Worm (Caenorhabditis elegans) whole organism, mixed stage, embryonic: Measurements from ENCODE around the gene F59A6.11.

ENCODE experiments used
- M03D4.4 ChIP-seq: sonication (generic microtip); optimal IDR thresholded peaks from 2 replicates; lab custom pipeline; 2017; ENCODE audit warnings: mild to moderate bottlenecking, missing genetic modification characterization, missing compliant biosample characterization
- bed-3 ChIP-seq: fragments of 200-800 bp; sonication (Bioruptor generic); optimal IDR thresholded peaks from 3 replicates; lab custom pipeline; 2018; ENCODE audit warnings: mild to moderate bottlenecking, missing genetic modification characterization, moderate library complexity, missing compliant biosample characterization
- blmp-1 ChIP-seq: fragments of 150-350 bp; optimal IDR thresholded peaks from 2 replicates; lab custom pipeline; 2014; ENCODE audit warnings: missing biosample characterization, missing genetic modification characterization
- ceh-39 ChIP-seq: fragments of 150-350 bp; optimal IDR thresholded peaks from 2 replicates; lab custom pipeline; 2014; ENCODE audit warnings: missing biosample characterization, missing genetic modification characterization
- ceh-43 ChIP-seq: fragments of 200-800 bp; sonication (Bioruptor generic); optimal IDR thresholded peaks from 2 replicates; lab custom pipeline; 2018; ENCODE audit warnings: mild to moderate bottlenecking, missing genetic modification characterization, moderate library complexity, missing compliant biosample characterization
- ceh-83 ChIP-seq: fragments of 200-800 bp; sonication (Bioruptor generic); optimal IDR thresholded peaks from 2 replicates; lab custom pipeline; 2018; ENCODE audit warnings: mild to moderate bottlenecking, missing genetic modification characterization, missing compliant biosample characterization
- ces-1 ChIP-seq: fragments of 150-350 bp; optimal IDR thresholded peaks from 2 replicates; lab custom pipeline; 2014; ENCODE audit warnings: missing biosample characterization, missing genetic modification reagents, missing genetic modification characterization
- cnd-1 ChIP-seq: fragments of 200-800 bp; sonication (Bioruptor generic); optimal IDR thresholded peaks from 2 replicates; lab custom pipeline; 2018; ENCODE audit warnings: mild to moderate bottlenecking, missing genetic modification characterization, missing compliant biosample characterization
- drap-1 ChIP-seq: fragments of 200-800 bp; sonication (Bioruptor generic); optimal IDR thresholded peaks from 3 replicates; lab custom pipeline; 2018; ENCODE audit warnings: mild to moderate bottlenecking, missing genetic modification characterization, missing compliant biosample characterization
- elt-1 ChIP-seq: sonication (generic microtip); optimal IDR thresholded peaks from 2 replicates; lab custom pipeline; 2017; ENCODE audit warnings: missing genetic modification characterization, mild to moderate bottlenecking, missing compliant biosample characterization, antibody characterized with exemption, moderate library complexity, borderline replicate concordance; ENCODE audit not compliant: insufficient read depth
- elt-3 ChIP-seq: fragments of 150-350 bp; optimal IDR thresholded peaks from 2 replicates; lab custom pipeline; 2014; ENCODE audit warnings: missing biosample characterization, missing genetic modification characterization
- flh-1 ChIP-seq: fragments of 200-800 bp; sonication (Bioruptor generic); optimal IDR thresholded peaks from 2 replicates; lab custom pipeline; 2018; ENCODE audit warnings: mild to moderate bottlenecking, missing genetic modification characterization, moderate library complexity, missing compliant biosample characterization
- ham-2 ChIP-seq: fragments of 200-800 bp; sonication (Bioruptor generic); optimal IDR thresholded peaks from 2 replicates; lab custom pipeline; 2018; ENCODE audit warnings: mild to moderate bottlenecking, missing genetic modification characterization, missing compliant biosample characterization
- hlh-1 ChIP-seq: fragments of 150-350 bp; optimal IDR thresholded peaks from 2 replicates; lab custom pipeline; 2014; ENCODE audit warnings: missing biosample characterization, missing genetic modification reagents, missing genetic modification characterization
- lin-13 ChIP-seq: fragments of 150-350 bp; optimal IDR thresholded peaks from 2 replicates; lab custom pipeline; 2014; ENCODE audit warnings: missing biosample characterization, missing genetic modification characterization
- lin-32 ChIP-seq: fragments of 200-800 bp; sonication (Bioruptor generic); optimal IDR thresholded peaks from 2 replicates; lab custom pipeline; 2018; ENCODE audit warnings: mild to moderate bottlenecking, missing genetic modification characterization, missing compliant biosample characterization
- lsy-2 ChIP-seq: fragments of 150-350 bp; optimal IDR thresholded peaks from 2 replicates; lab custom pipeline; 2014; ENCODE audit warnings: missing biosample characterization, missing genetic modification characterization
- mab-5 ChIP-seq: fragments of 150-350 bp; optimal IDR thresholded peaks from 2 replicates; lab custom pipeline; 2014; ENCODE audit warnings: missing biosample characterization, missing genetic modification characterization
- mep-1 ChIP-seq: fragments of 150-350 bp; optimal IDR thresholded peaks from 2 replicates; lab custom pipeline; 2017; ENCODE audit warnings: missing biosample characterization, missing genetic modification reagents, missing genetic modification characterization, inconsistent platforms
- mls-2 ChIP-seq: sonication (generic microtip); optimal IDR thresholded peaks from 2 replicates; lab custom pipeline; 2016; ENCODE audit warnings: mild to moderate bottlenecking, missing genetic modification characterization, moderate library complexity, missing compliant biosample characterization
- nhr-12 ChIP-seq: fragments of 150-350 bp; optimal IDR thresholded peaks from 2 replicates; lab custom pipeline; 2014; ENCODE audit warnings: missing biosample characterization, missing genetic modification characterization
- nhr-2 ChIP-seq: fragments of 150-350 bp; optimal IDR thresholded peaks from 2 replicates; lab custom pipeline; 2014; ENCODE audit warnings: missing biosample characterization, missing genetic modification characterization
- nhr-237 ChIP-seq: fragments of 150-350 bp; optimal IDR thresholded peaks from 2 replicates; lab custom pipeline; 2014; ENCODE audit warnings: missing biosample characterization, missing genetic modification characterization
- nhr-28 ChIP-seq: fragments of 150-350 bp; optimal IDR thresholded peaks from 2 replicates; lab custom pipeline; 2014; ENCODE audit warnings: missing biosample characterization, missing genetic modification characterization
- nhr-76 ChIP-seq: sonication (generic microtip); optimal IDR thresholded peaks from 2 replicates; lab custom pipeline; 2017; ENCODE audit warnings: missing biosample characterization, missing genetic modification characterization
- pha-4 ChIP-seq: fragments of 150-350 bp; optimal IDR thresholded peaks from 2 replicates; lab custom pipeline; 2018; ENCODE audit warnings: missing biosample characterization, missing genetic modification reagents, missing genetic modification characterization
- sem-2 ChIP-seq: fragments of 200-800 bp; sonication (Bioruptor generic); optimal IDR thresholded peaks from 2 replicates; lab custom pipeline; 2018; ENCODE audit warnings: mild to moderate bottlenecking, missing genetic modification characterization, missing compliant biosample characterization
- snpc-4 ChIP-seq: fragments of 150-350 bp; optimal IDR thresholded peaks from 2 replicates; lab custom pipeline; 2014; ENCODE audit warnings: missing biosample characterization, missing genetic modification characterization
- sptf-1 ChIP-seq: sonication (generic microtip); optimal IDR thresholded peaks from 2 replicates; lab custom pipeline; 2017; ENCODE audit warnings: mild to moderate bottlenecking, missing genetic modification characterization, moderate library complexity, missing compliant biosample characterization
- tbx-8 ChIP-seq: fragments of 200-800 bp; sonication (Bioruptor generic); optimal IDR thresholded peaks from 2 replicates; lab custom pipeline; 2018; ENCODE audit warnings: mild to moderate bottlenecking, missing genetic modification characterization, moderate library complexity, missing compliant biosample characterization
- unc-120 ChIP-seq: sonication (generic microtip); optimal IDR thresholded peaks from 2 replicates; lab custom pipeline; 2017; ENCODE audit warnings: missing genetic modification characterization, missing compliant biosample characterization; ENCODE audit not compliant: poor library complexity, severe bottlenecking
- unc-39 ChIP-seq: fragments of 150-350 bp; optimal IDR thresholded peaks from 2 replicates; lab custom pipeline; 2014; ENCODE audit warnings: missing biosample characterization, missing genetic modification characterization
- unc-62 ChIP-seq: fragments of 150-350 bp; optimal IDR thresholded peaks from 2 replicates; lab custom pipeline; 2014; ENCODE audit warnings: missing biosample characterization, missing genetic modification reagents, missing genetic modification characterization
- zip-8 ChIP-seq: fragments of 150-350 bp; optimal IDR thresholded peaks from 2 replicates; lab custom pipeline; 2014; ENCODE audit warnings: missing biosample characterization, missing genetic modification characterization
- ztf-11 ChIP-seq: fragments of 150-350 bp; optimal IDR thresholded peaks from 2 replicates; lab custom pipeline; 2014; ENCODE audit warnings: missing biosample characterization, missing genetic modification characterization

Gene F59A6.11

ce11 chrII:5033935-5034334 is 35.4 kb upstream of the F59A6.11 start, which contains the start of gene F33G12.3:
Gene F33G12.3, minus strand, starts transcription at chrII:5034035.
- TF ChIP-seq unc-120 (tag; lab: Kevin White, UChicago) (no peak), cnd-1 (tag; lab: Kevin White, UChicago) (no peak), ceh-83 (GFP tag; lab: Kevin White, UChicago) (no peak)
- TF ChIP-seq, all 35 proteins: peak for 0

- TF ChIP-seq M03D4.4 (peak; percentile 94), mab-5 (no peak), ham-2 (GFP tag; lab: Kevin White, UChicago) (peak; percentile 93), flh-1 (GFP tag; lab: Kevin White, UChicago) (peak; percentile 80), cnd-1 (tag; lab: Kevin White, UChicago) (peak; percentile 95), nhr-2 (tag; lab: Kevin White, UChicago) (no peak), zip-8 (tag; lab: Kevin White, UChicago) (no peak), tbx-8 (GFP tag; lab: Kevin White, UChicago) (peak; percentile 88), hlh-1 (tag; lab: Kevin White, UChicago) (peak; percentile 34), elt-1 (tag; lab: Kevin White, UChicago) (peak; percentile 4), bed-3 (GFP tag; lab: Kevin White, UChicago) (peak; percentile 82), ceh-43 (peak; percentile 87), snpc-4 (tag; lab: Kevin White, UChicago) (no peak), unc-120 (tag; lab: Kevin White, UChicago) (peak; percentile 89), elt-3 (tag; lab: Kevin White, UChicago) (no peak), ztf-11 (tag; lab: Kevin White, UChicago) (peak; percentile 85), nhr-28 (tag; lab: Kevin White, UChicago) (peak; percentile 53), ces-1 (GFP tag; lab: Kevin White, UChicago) (no peak), pha-4 (tag; lab: Kevin White, UChicago) (peak; percentile 63), sptf-1 (tag; lab: Kevin White, UChicago) (peak; percentile 96), lsy-2 (tag; lab: Kevin White, UChicago) (peak; percentile 61), unc-62 (GFP tag; lab: Kevin White, UChicago) (peak; percentile 59), nhr-237 (peak; percentile 28), blmp-1 (tag; lab: Kevin White, UChicago) (peak; percentile 8), ceh-83 (GFP tag; lab: Kevin White, UChicago) (peak; percentile 75), drap-1 (GFP tag; lab: Kevin White, UChicago) (peak; percentile 95), lin-32 (GFP tag; lab: Kevin White, UChicago) (peak; percentile 93), mep-1 (tag; lab: Kevin White, UChicago) (peak; percentile 39), mls-2 (tag; lab: Kevin White, UChicago) (peak; percentile 97), sem-2 (GFP tag; lab: Kevin White, UChicago) (peak; percentile 92), unc-39 (tag; lab: Kevin White, UChicago) (peak; percentile 27), lin-13 (peak; percentile 48), nhr-76 (tag; lab: Kevin White, UChicago) (no peak), nhr-12 (tag; lab: Kevin White, UChicago) (no peak), ceh-39 (no peak)
These were observed 34.1 kb upstream of the F59A6.11 start for ce11 chrII:5032669-5033068.

- TF ChIP-seq tbx-8 (GFP tag; lab: Kevin White, UChicago) (no peak), drap-1 (GFP tag; lab: Kevin White, UChicago) (no peak), nhr-237 (no peak), sem-2 (GFP tag; lab: Kevin White, UChicago) (no peak)
These were observed 33.1 kb upstream of the F59A6.11 start, which contains the start of gene wdr-83 for ce11 chrII:5031612-5032011. Gene wdr-83, minus strand, starts transcription at chrII:5031712.

ce11 chrII:5027952-5028351 is 29.4 kb upstream of the F59A6.11 start:
- no peak for TF ChIP-seq zip-8 (tag; lab: Kevin White, UChicago)
- TF ChIP-seq mep-1 (tag; lab: Kevin White, UChicago): no peak
- TF ChIP-seq unc-62 (GFP tag; lab: Kevin White, UChicago): no peak
- no peak for TF ChIP-seq unc-120 (tag; lab: Kevin White, UChicago)
- TF ChIP-seq sptf-1 (tag; lab: Kevin White, UChicago): no peak
- TF ChIP-seq nhr-12 (tag; lab: Kevin White, UChicago): no peak
- TF ChIP-seq tbx-8 (GFP tag; lab: Kevin White, UChicago): no peak
- no peak for TF ChIP-seq lsy-2 (tag; lab: Kevin White, UChicago)
- TF ChIP-seq drap-1 (GFP tag; lab: Kevin White, UChicago): no peak
- TF ChIP-seq M03D4.4: no peak
- TF ChIP-seq nhr-2 (tag; lab: Kevin White, UChicago): no peak
- TF ChIP-seq nhr-28 (tag; lab: Kevin White, UChicago): no peak
- no peak for TF ChIP-seq flh-1 (GFP tag; lab: Kevin White, UChicago)
- no peak for TF ChIP-seq lin-13
